Worm (Caenorhabditis elegans) whole organism, L2 larva: ENCODE data around the gene rpl-26.

ENCODE experiments used
- alr-1 ChIP-seq: fragments of 150-350 bp; optimal IDR thresholded peaks from 2 replicates; lab custom pipeline; 2014; ENCODE audit warnings: missing biosample characterization, missing genetic modification characterization
- blmp-1 ChIP-seq: sonication (generic microtip); optimal IDR thresholded peaks from 2 replicates; lab custom pipeline; 2017; ENCODE audit warnings: missing genetic modification characterization, mild to moderate bottlenecking, missing compliant biosample characterization, antibody characterized with exemption, moderate library complexity; ENCODE audit not compliant: insufficient read depth
- nhr-12 ChIP-seq: fragments of 150-350 bp; optimal IDR thresholded peaks from 2 replicates; lab custom pipeline; 2014; ENCODE audit warnings: missing biosample characterization, missing genetic modification characterization

ce11 chrII:8631766-8632165 lies 29.2 kb downstream of the rpl-26 start:
- no peak for TF ChIP-seq nhr-12 (tag; lab: Kevin White, UChicago)
- no peak for TF ChIP-seq alr-1 (tag; lab: Kevin White, UChicago)
- TF ChIP-seq blmp-1 (tag; lab: Kevin White, UChicago): no peak
